Fruit fly (Drosophila melanogaster): ENCODE measurements around the gene CG5707.

The CG5707 gene

DNA sequence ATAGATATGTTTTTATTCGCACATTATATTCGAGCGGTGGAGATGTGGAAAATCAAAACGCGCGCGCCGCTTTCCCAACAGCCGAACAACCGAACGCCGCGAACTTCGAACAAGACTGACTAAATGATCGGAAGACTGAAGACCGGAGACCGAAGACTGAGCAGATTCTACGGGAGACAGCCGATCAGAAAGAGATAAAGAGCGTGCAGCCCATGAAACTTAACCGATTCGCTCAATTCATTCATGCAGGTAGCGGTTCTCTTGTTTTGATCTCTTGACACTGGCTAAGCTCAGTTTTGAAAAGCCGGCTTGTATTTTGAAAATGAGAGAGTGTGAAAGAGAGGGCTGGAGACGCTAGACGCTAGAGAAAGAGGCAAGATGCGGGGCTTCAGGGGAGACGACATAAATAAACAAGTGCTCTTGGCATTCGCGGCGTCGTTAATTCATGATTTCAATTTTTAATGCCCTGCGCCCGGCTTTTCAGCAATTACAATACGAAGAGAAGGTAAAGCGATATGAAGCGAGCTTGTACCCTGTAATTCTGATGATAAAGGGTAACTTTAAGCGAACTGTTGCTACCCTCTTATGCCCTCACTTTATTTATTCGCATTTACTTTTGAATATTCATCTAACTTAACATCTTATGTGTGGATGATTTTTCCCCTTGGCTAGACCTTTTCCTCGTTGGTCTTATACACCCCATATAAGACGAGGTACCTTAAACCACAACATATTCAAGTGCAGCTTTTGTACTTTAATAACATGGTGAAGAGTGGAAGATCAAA is 40.2 kb downstream of the CG5707 start, which contains the start of gene zormin:
zormin (minus strand) TSS at position 113 of the 785 bp plus-strand sequence.
- TF ChIP-seq rgr (GFP tag; optimal IDR thresholded peaks at IDR 0.05) (peak; percentile 55), Hr78 (GFP tag; optimal IDR thresholded peaks at IDR 0.05) (no peak), OdsH (GFP tag; optimal IDR thresholded peaks at IDR 0.05) (peak; percentile 49), dmrt93B (GFP tag; optimal IDR thresholded peaks at IDR 0.05) (peak; percentile 50), GATAd (GFP tag; optimal IDR thresholded peaks at IDR 0.05) (no peak), dsf (GFP tag; optimal IDR thresholded peaks at IDR 0.05; ENCODE audit: borderline replicate concordance) (no peak), Vsx2 (GFP tag; optimal IDR thresholded peaks at IDR 0.05; ENCODE audit: partially characterized antibody) (peak; percentile 73), h (GFP tag; optimal IDR thresholded peaks at IDR 0.05) (peak; percentile 77), Abd-B (GFP tag; optimal IDR thresholded peaks at IDR 0.05) (no peak), Dfd (GFP tag; optimal IDR thresholded peaks at IDR 0.05) (no peak), Sp1 (GFP tag; optimal IDR thresholded peaks at IDR 0.05) (no peak), foxo (GFP tag; optimal IDR thresholded peaks at IDR 0.05) (peak in 1 of 2 experiments; percentile 69), N (GFP tag; optimal IDR thresholded peaks at IDR 0.05) (no peak), Dif (GFP tag; optimal IDR thresholded peaks at IDR 0.05; ENCODE audit: partially characterized antibody) (peak; percentile 91), pan (optimal IDR thresholded peaks at IDR 0.05) (no peak), woc (GFP tag; optimal IDR thresholded peaks at IDR 0.05) (peak; percentile 86), Jra (GFP tag; optimal IDR thresholded peaks at IDR 0.05) (no peak), Hnf4 (GFP tag; optimal IDR thresholded peaks at IDR 0.05) (no peak), CG32264 (GFP tag; optimal IDR thresholded peaks at IDR 0.05) (no peak), brk (GFP tag; optimal IDR thresholded peaks at IDR 0.05) (peak; percentile 53), jim (GFP tag; optimal IDR thresholded peaks at IDR 0.05) (peak; percentile 9), fru (GFP tag; optimal IDR thresholded peaks at IDR 0.05) (peak; percentile 76), sage (GFP tag; optimal IDR thresholded peaks at IDR 0.05) (peak; percentile 42), ey (GFP tag; optimal IDR thresholded peaks at IDR 0.05) (peak; percentile 53), Myc (optimal IDR thresholded peaks at IDR 0.05) (no peak), CG9705 (GFP tag; optimal IDR thresholded peaks at IDR 0.05) (no peak), Rel (GFP tag; optimal IDR thresholded peaks at IDR 0.05) (peak; percentile 55), Rel (tag; optimal IDR thresholded peaks at IDR 0.05) (no peak), CrebA (GFP tag; optimal IDR thresholded peaks at IDR 0.05; ENCODE audit: borderline replicate concordance) (peak; percentile 10), tai (GFP tag; optimal IDR thresholded peaks at IDR 0.05) (peak; percentile 38), usp (GFP tag; optimal IDR thresholded peaks at IDR 0.05) (no peak), br (GFP tag; optimal IDR thresholded peaks at IDR 0.05) (peak; percentile 57), dl (GFP tag; optimal IDR thresholded peaks at IDR 0.05; ENCODE audit: insufficient read depth in 1 of 2, partially characterized antibody in 2 of 2) (peak; percentile 81 to 87), lola (GFP tag; optimal IDR thresholded peaks at IDR 0.05) (no peak), Mio (GFP tag; optimal IDR thresholded peaks at IDR 0.05) (no peak), HLH106 (tag; optimal IDR thresholded peaks at IDR 0.05) (peak; percentile 63), sv (GFP tag; optimal IDR thresholded peaks at IDR 0.05) (no peak), psq (GFP tag; optimal IDR thresholded peaks at IDR 0.05) (peak; percentile 55), Hr83 (GFP tag; optimal IDR thresholded peaks at IDR 0.05; ENCODE audit: poor library complexity, severe bottlenecking) (peak; percentile 4)

DNA sequence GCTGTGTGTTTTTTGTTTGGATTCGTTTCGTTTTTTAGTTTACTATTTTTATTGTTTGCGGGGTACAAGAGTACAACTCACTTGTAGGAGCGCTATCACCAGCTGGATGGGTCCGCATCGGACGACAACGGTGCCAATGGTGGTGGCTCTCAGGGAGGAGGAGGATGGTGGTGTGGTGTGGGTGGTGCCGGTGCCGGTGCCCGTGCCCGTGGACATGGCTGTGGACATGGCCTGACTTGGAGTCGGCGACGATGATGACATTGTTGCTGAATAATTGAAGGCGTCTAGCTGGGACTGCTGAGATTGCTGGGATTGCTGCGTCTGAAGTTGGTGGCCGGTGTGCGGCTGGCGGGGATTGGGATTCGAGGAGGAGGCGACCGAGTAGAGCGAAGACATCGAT is 42.4 kb downstream of the CG5707 start:
- TF ChIP-seq sv (GFP tag; optimal IDR thresholded peaks at IDR 0.05) = no peak
- no peak for TF ChIP-seq pan (optimal IDR thresholded peaks at IDR 0.05)

- TF ChIP-seq Jra (GFP tag; optimal IDR thresholded peaks at IDR 0.05) = no peak
- TF ChIP-seq h (GFP tag; optimal IDR thresholded peaks at IDR 0.05) = peak; percentile 40
Measured at dm6 chr3L:2147767-2148166, 44.3 kb downstream of the CG5707 start.

All from whole organism, wandering third instar larva.